Worm (Caenorhabditis elegans): Measurements from ENCODE around the gene drn-1.

DNA sequence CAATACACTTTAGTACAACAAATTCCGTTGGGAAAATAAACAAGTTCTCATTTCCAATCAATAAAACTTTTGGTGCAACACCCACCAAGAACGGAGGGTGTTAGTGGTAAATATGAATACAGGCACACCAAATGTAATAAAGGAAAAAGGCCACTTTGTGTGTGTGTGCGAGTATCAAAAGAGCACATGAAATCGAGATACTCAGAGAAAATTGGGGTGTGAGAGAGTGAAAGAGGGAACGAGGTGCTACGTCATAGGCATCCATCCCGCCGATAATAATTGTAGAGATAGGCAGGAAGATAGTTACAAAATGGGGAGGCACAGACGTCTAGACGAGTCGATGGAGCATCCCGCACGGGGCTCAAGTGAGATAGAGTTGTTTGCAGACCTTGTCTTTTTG lies 43.9 kb downstream of the drn-1 start:
- no peak for TF ChIP-seq ZK546.5 (tag; optimal IDR thresholded peaks at IDR 0.05)
- no peak for TF ChIP-seq snpc-4 (tag; optimal IDR thresholded peaks at IDR 0.05)
- TF ChIP-seq fkh-10 (GFP tag; optimal IDR thresholded peaks at IDR 0.05), result no peak
- no peak for TF ChIP-seq egl-27 (tag; optimal IDR thresholded peaks at IDR 0.05)
- TF ChIP-seq skn-1 (tag; optimal IDR thresholded peaks at IDR 0.05), result no peak
- no peak for TF ChIP-seq nhr-25 (tag; optimal IDR thresholded peaks at IDR 0.05)
- no peak for TF ChIP-seq nhr-237 (tag; optimal IDR thresholded peaks at IDR 0.05)
